Worm (Caenorhabditis elegans): Measurements from ENCODE around the gene srh-17.

srh-17 gene

ce11 chrV:14685435-14686058 lies 24.4 kb downstream of the srh-17 start, which contains the start of gene C47E8.4 (continued):
- TF ChIP-seq mab-9 (GFP tag; IDR thresholded peaks at IDR 0.05) (peak; percentile 99), unc-86 (tag; optimal IDR thresholded peaks at IDR 0.05) (peak; percentile 99), sox-4 (tag; optimal IDR thresholded peaks at IDR 0.05) (peak; percentile 99), snu-23 (GFP tag; optimal IDR thresholded peaks at IDR 0.05) (peak; percentile 99), nhr-85 (tag) (peak; percentile 99), unc-98 (GFP tag; IDR thresholded peaks at IDR 0.05) (peak; percentile 97), aha-1 (tag; optimal IDR thresholded peaks at IDR 0.05) (peak; percentile 94), efl-3 (GFP tag; optimal IDR thresholded peaks at IDR 0.05) (peak; percentile 92), efl-1 (optimal IDR thresholded peaks at IDR 0.05) (peak; percentile 95), efl-1 (GFP tag; optimal IDR thresholded peaks at IDR 0.05 in 1 of 2) (peak; percentile 86 to 99), unc-130 (tag; optimal IDR thresholded peaks at IDR 0.05) (peak; percentile 97), mdl-1 (tag; optimal IDR thresholded peaks at IDR 0.05) (peak in 1 of 2 experiments; percentile 90), pag-3 (tag; optimal IDR thresholded peaks at IDR 0.05; ENCODE audit: borderline replicate concordance, insufficient read depth) (no peak), egl-27 (tag; optimal IDR thresholded peaks at IDR 0.05) (peak; percentile 85 to 89), elt-3 (tag; optimal IDR thresholded peaks at IDR 0.05) (peak in 4 of 6 experiments; percentile 12 to 99 (median 89)), tbx-2 (tag; optimal IDR thresholded peaks at IDR 0.05) (peak; percentile 100), nhr-19 (GFP tag; conservative IDR thresholded peaks at IDR 0.05) (peak; percentile 99), isw-1 (GFP tag; IDR thresholded peaks at IDR 0.05) (peak; percentile 100), nhr-76 (tag; optimal IDR thresholded peaks at IDR 0.05) (peak; percentile 83), unc-30 (tag; optimal IDR thresholded peaks at IDR 0.05) (peak; percentile 67), C34B4.2 (tag; optimal IDR thresholded peaks at IDR 0.05) (peak; percentile 89), ztf-4 (tag; optimal IDR thresholded peaks at IDR 0.05) (peak; percentile 98), fkh-4 (tag; optimal IDR thresholded peaks at IDR 0.05; ENCODE audit: borderline replicate concordance) (peak; percentile 99), lin-13 (GFP tag; optimal IDR thresholded peaks at IDR 0.05) (peak; percentile 98), skn-1 (tag; optimal IDR thresholded peaks at IDR 0.05) (peak; percentile 95), nhr-12 (tag; optimal IDR thresholded peaks at IDR 0.05) (peak; percentile 74), swsn-7 (tag; optimal IDR thresholded peaks at IDR 0.05) (peak; percentile 99), zag-1 (tag; optimal IDR thresholded peaks at IDR 0.05) (peak; percentile 93), alr-1 (tag; optimal IDR thresholded peaks at IDR 0.05; ENCODE audit: borderline replicate concordance) (no peak), snpc-4 (tag; optimal IDR thresholded peaks at IDR 0.05) (peak; percentile 89), lir-3 (tag; optimal IDR thresholded peaks at IDR 0.05; ENCODE audit: poor library complexity) (peak; percentile 99), C04F5.9 (tag; optimal IDR thresholded peaks at IDR 0.05) (peak; percentile 97), mef-2 (tag; optimal IDR thresholded peaks at IDR 0.05) (peak; percentile 63), fkh-8 (tag; optimal IDR thresholded peaks at IDR 0.05) (peak; percentile 100), nhr-28 (tag; optimal IDR thresholded peaks at IDR 0.05) (peak; percentile 72), ceh-90 (tag; optimal IDR thresholded peaks at IDR 0.05) (peak; percentile 96), elt-2 (tag; optimal IDR thresholded peaks at IDR 0.05) (peak; percentile 90), dpl-1 (GFP tag; optimal IDR thresholded peaks at IDR 0.05) (peak; percentile 90), nhr-84 (tag; optimal IDR thresholded peaks at IDR 0.05) (peak; percentile 49), jun-1 (tag; optimal IDR thresholded peaks at IDR 0.05) (peak; percentile 98), lin-14 (GFP tag; optimal IDR thresholded peaks at IDR 0.05) (peak; percentile 99), ceh-88 (GFP tag; IDR thresholded peaks at IDR 0.05) (peak; percentile 96), egl-13 (tag; optimal IDR thresholded peaks at IDR 0.05) (peak; percentile 99), nhr-20 (tag; optimal IDR thresholded peaks at IDR 0.05) (peak; percentile 99), ceh-63 (GFP tag; optimal IDR thresholded peaks at IDR 0.05) (peak; percentile 96), vab-15 (tag; optimal IDR thresholded peaks at IDR 0.05) (peak; percentile 95), dsc-1 (tag; optimal IDR thresholded peaks at IDR 0.05) (peak; percentile 99), ceh-82 (tag; optimal IDR thresholded peaks at IDR 0.05) (peak; percentile 97 to 98 (median 98)), hpl-2 (GFP tag; optimal IDR thresholded peaks at IDR 0.05) (peak; percentile 54), nhr-47 (tag; optimal IDR thresholded peaks at IDR 0.05) (peak; percentile 99)

All from whole organism, L1 larva.